Fruit fly (Drosophila melanogaster) whole organism, prepupa: ENCODE measurements around the gene Dpp10.
A peak's percentile ranks its signal among the peaks of the same experiment; 100 is the strongest.

Source experiments
- CG10631 ChIP-seq: fragments of 200-800 bp; sonication (Bioruptor generic); optimal IDR thresholded peaks from 2 replicates; lab custom pipeline; 2016; ENCODE audit warnings: missing biosample characterization, missing genetic modification characterization
- CG11294 ChIP-seq: fragments of 200-800 bp; sonication (Bioruptor generic); IDR thresholded peaks from 2 replicates; pipeline ENCODE4 v1.3.6; 2022; ENCODE audit warnings: missing biosample characterization, missing genetic modification characterization
- CG15336 ChIP-seq: fragments of 200-800 bp; sonication (Bioruptor generic); IDR thresholded peaks from 2 replicates; pipeline ENCODE4 v1.3.6; 2022; ENCODE audit warnings: missing biosample characterization, missing genetic modification characterization
- CG1621 ChIP-seq: fragments of 200-800 bp; sonication (Bioruptor generic); optimal IDR thresholded peaks from 3 replicates; lab custom pipeline; 2018; ENCODE audit warnings: missing biosample characterization, mild to moderate bottlenecking, missing genetic modification characterization
- CG32006 ChIP-seq: fragments of 200-800 bp; sonication (Bioruptor generic); optimal IDR thresholded peaks from 3 replicates; lab custom pipeline; 2017; ENCODE audit warnings: missing biosample characterization, mild to moderate bottlenecking, missing genetic modification characterization
- CG34406 ChIP-seq: fragments of 200-800 bp; sonication (Bioruptor generic); optimal IDR thresholded peaks from 3 replicates; lab custom pipeline; 2016; ENCODE audit warnings: missing biosample characterization, missing genetic modification characterization
- CG4318 ChIP-seq: fragments of 200-800 bp; sonication (Bioruptor generic); optimal IDR thresholded peaks from 3 replicates; lab custom pipeline; 2017; ENCODE audit warnings: missing biosample characterization, mild to moderate bottlenecking, missing genetic modification characterization
- CG6276 ChIP-seq: fragments of 200-800 bp; sonication (Bioruptor generic); optimal IDR thresholded peaks from 2 replicates; lab custom pipeline; 2017; ENCODE audit warnings: missing biosample characterization, mild to moderate bottlenecking, missing genetic modification characterization
- CG6792 ChIP-seq: fragments of 200-800 bp; sonication (Bioruptor generic); optimal IDR thresholded peaks from 3 replicates; lab custom pipeline; 2016; ENCODE audit warnings: missing biosample characterization, missing genetic modification characterization
- CG7368 ChIP-seq: fragments of 200-800 bp; sonication (Bioruptor generic); optimal IDR thresholded peaks from 3 replicates; lab custom pipeline; 2016; ENCODE audit warnings: missing biosample characterization, missing genetic modification characterization
- CG8119 ChIP-seq: fragments of 200-800 bp; sonication (Bioruptor generic); IDR thresholded peaks from 3 replicates; pipeline ENCODE4 v1.3.6; 2022; ENCODE audit warnings: missing biosample characterization, missing genetic modification characterization
- CG8319 ChIP-seq: fragments of 200-800 bp; sonication (Bioruptor generic); optimal IDR thresholded peaks from 3 replicates; lab custom pipeline; 2016; ENCODE audit warnings: missing biosample characterization, missing genetic modification characterization
- CG9139 ChIP-seq: fragments of 200-800 bp; sonication (Bioruptor generic); optimal IDR thresholded peaks from 3 replicates; lab custom pipeline; 2017; ENCODE audit warnings: missing biosample characterization, mild to moderate bottlenecking, missing genetic modification characterization
- Eip75B ChIP-seq: fragments of 200-800 bp; sonication (Bioruptor generic); optimal IDR thresholded peaks from 3 replicates; lab custom pipeline; 2016; ENCODE audit warnings: missing biosample characterization, missing genetic modification characterization
- Eip78C ChIP-seq: fragments of 200-800 bp; sonication (Bioruptor generic); peaks from one replicate; lab custom pipeline; 2016; ENCODE audit warnings: missing biosample characterization, missing genetic modification characterization
- Eip93F ChIP-seq: fragments of 200-800 bp; sonication (Bioruptor generic); optimal IDR thresholded peaks from 2 replicates; lab custom pipeline; 2016; ENCODE audit warnings: missing biosample characterization, mild to moderate bottlenecking, missing genetic modification characterization
- Ets21C ChIP-seq: fragments of 200-800 bp; sonication (Bioruptor generic); optimal IDR thresholded peaks from 3 replicates; lab custom pipeline; 2016; ENCODE audit warnings: missing biosample characterization, missing genetic modification characterization
- Gug ChIP-seq: fragments of 200-800 bp; sonication (Bioruptor generic); IDR thresholded peaks from 2 replicates; pipeline ENCODE4 v1.3.6; 2022; ENCODE audit warnings: missing biosample characterization, missing genetic modification characterization
- Hr38 ChIP-seq: sonication (Bioruptor generic); optimal IDR thresholded peaks from 2 replicates; lab custom pipeline; 2016; ENCODE audit warnings: missing biosample characterization, missing genetic modification characterization
- Hr39 ChIP-seq: fragments of 200-800 bp; sonication (Bioruptor generic); optimal IDR thresholded peaks from 2 replicates; lab custom pipeline; 2016; ENCODE audit warnings: missing biosample characterization, missing genetic modification characterization
- Hr4 ChIP-seq: fragments of 200-800 bp; sonication (Bioruptor generic); optimal IDR thresholded peaks from 3 replicates; lab custom pipeline; 2016; ENCODE audit warnings: missing biosample characterization, missing genetic modification characterization
- Lpt ChIP-seq: fragments of 200-800 bp; sonication (Bioruptor generic); optimal IDR thresholded peaks from 3 replicates; lab custom pipeline; 2016; ENCODE audit warnings: missing biosample characterization, missing genetic modification characterization
- Met ChIP-seq: fragments of 200-800 bp; sonication (Bioruptor generic); optimal IDR thresholded peaks from 3 replicates; lab custom pipeline; 2016; ENCODE audit warnings: missing biosample characterization, missing genetic modification characterization
- Sox102F ChIP-seq: fragments of 200-800 bp; sonication (Bioruptor generic); optimal IDR thresholded peaks from 2 replicates; lab custom pipeline; 2016; ENCODE audit warnings: missing biosample characterization, mild to moderate bottlenecking, missing genetic modification characterization
- achi ChIP-seq: fragments of 200-800 bp; sonication (Bioruptor generic); optimal IDR thresholded peaks from 3 replicates; lab custom pipeline; 2016; ENCODE audit warnings: missing biosample characterization, missing genetic modification characterization
- cyc ChIP-seq: fragments of 200-800 bp; sonication (Bioruptor generic); optimal IDR thresholded peaks from 3 replicates; lab custom pipeline; 2016; ENCODE audit warnings: missing biosample characterization, missing genetic modification characterization
- dsx ChIP-seq: fragments of 200-800 bp; optimal IDR thresholded peaks from 3 replicates; lab custom pipeline; 2019; ENCODE audit warnings: missing biosample characterization, mild to moderate bottlenecking, missing genetic modification characterization, moderate library complexity; ENCODE audit not compliant: poor library complexity, severe bottlenecking
- eg ChIP-seq: fragments of 200-800 bp; sonication (Bioruptor generic); IDR thresholded peaks from 3 replicates; pipeline ENCODE4 v1.3.6; 2022; ENCODE audit warnings: missing biosample characterization, missing genetic modification characterization
- fd59A ChIP-seq: fragments of 200-800 bp; sonication (Bioruptor generic); optimal IDR thresholded peaks from 2 replicates; lab custom pipeline; 2017; ENCODE audit warnings: missing biosample characterization, mild to moderate bottlenecking, missing genetic modification characterization, missing genetic modification reagents
- fd85E ChIP-seq: fragments of 200-800 bp; sonication (Bioruptor generic); optimal IDR thresholded peaks from 3 replicates; lab custom pipeline; 2016; ENCODE audit warnings: missing biosample characterization, missing genetic modification characterization
- fkh ChIP-seq: fragments of 200-800 bp; sonication (Bioruptor generic); optimal IDR thresholded peaks from 3 replicates; lab custom pipeline; 2017; ENCODE audit warnings: missing biosample characterization, mild to moderate bottlenecking, missing genetic modification characterization, moderate library complexity
- lz ChIP-seq: fragments of 200-800 bp; sonication (Bioruptor generic); optimal IDR thresholded peaks from 3 replicates; lab custom pipeline; 2016; ENCODE audit warnings: missing biosample characterization, missing genetic modification characterization
- pdm3 ChIP-seq: fragments of 200-800 bp; sonication (Bioruptor generic); optimal IDR thresholded peaks from 3 replicates; lab custom pipeline; 2016; ENCODE audit warnings: missing biosample characterization, missing genetic modification characterization
- salr ChIP-seq, 2 experiments: fragments of 200-800 bp; sonication (Bioruptor generic); optimal IDR thresholded peaks; 3 replicates each; lab custom pipeline; 2016 to 2018; ENCODE audit warnings: missing biosample characterization in 2 of 2, missing genetic modification characterization in 2 of 2, mild to moderate bottlenecking in 1 of 2
- spab ChIP-seq: fragments of 200-800 bp; sonication (Bioruptor generic); optimal IDR thresholded peaks from 2 replicates; lab custom pipeline; 2017; ENCODE audit warnings: missing biosample characterization, mild to moderate bottlenecking, missing genetic modification characterization, missing genetic modification reagents
- ss ChIP-seq, 2 experiments: fragments of 200-800 bp; sonication (Bioruptor generic); optimal IDR thresholded peaks; 2 replicates in 1 of 2; 3 replicates in 1 of 2; lab custom pipeline; 2017 to 2018; ENCODE audit warnings: mild to moderate bottlenecking in 2 of 2, missing biosample characterization in 2 of 2, missing genetic modification characterization in 2 of 2, moderate library complexity in 1 of 2
- svp ChIP-seq: fragments of 200-800 bp; sonication (Bioruptor generic); peaks from one replicate; lab custom pipeline; 2016; ENCODE audit warnings: missing biosample characterization, missing genetic modification characterization

Gene Dpp10

dm6 chr2L:6610683-6611373, 10.0 kb upstream of the Dpp10 start, which contains the start of gene CG11050 (continued):
- TF ChIP-seq CG15336 (GFP tag; lab: Robert Waterston, UW) = peak; percentile 73
- peak; percentile 16 for TF ChIP-seq CG4318 (GFP tag; lab: Kevin White, UChicago)
- peak; percentile 55 for TF ChIP-seq achi (GFP tag; lab: Kevin White, UChicago)
- TF ChIP-seq Met = peak; percentile 71
- TF ChIP-seq CG8119 (GFP tag; lab: Robert Waterston, UW) = peak; percentile 68; the same call in 2 of the 3 replicates
- peak; percentile 43 for TF ChIP-seq dsx (GFP tag; lab: Kevin White, UChicago)
- TF ChIP-seq cyc (GFP tag; lab: Kevin White, UChicago) = peak; percentile 70
- TF ChIP-seq Sox102F (GFP tag; lab: Kevin White, UChicago) = peak; percentile 50
- peak; percentile 81 for TF ChIP-seq svp (GFP tag; lab: Kevin White, UChicago)
- TF ChIP-seq Gug (GFP tag; lab: Robert Waterston, UW) = peak; percentile 48
- peak; percentile 75 for TF ChIP-seq Hr39
- peak; percentile 25 for TF ChIP-seq CG6276 (GFP tag; lab: Kevin White, UChicago)
- no peak for TF ChIP-seq CG9139 (GFP tag; lab: Kevin White, UChicago)
- no peak for TF ChIP-seq salr (GFP tag; optimal IDR thresholded peaks at IDR 0.05; lab: Kevin White, UChicago)
- no peak for TF ChIP-seq ss (GFP tag; optimal IDR thresholded peaks at IDR 0.05; lab: Kevin White, UChicago)
- TF ChIP-seq CG7368 (GFP tag; lab: Kevin White, UChicago) = peak; percentile 40
- TF ChIP-seq pdm3 (GFP tag; lab: Kevin White, UChicago) = peak; percentile 71
- no peak for TF ChIP-seq Hr38 (GFP tag; lab: Kevin White, UChicago)
- no peak for TF ChIP-seq Eip93F (GFP tag; lab: Kevin White, UChicago)
- no peak for TF ChIP-seq fd85E (GFP tag; lab: Kevin White, UChicago)
- peak; percentile 40 for TF ChIP-seq CG6792
- TF ChIP-seq CG1621 (tag; lab: Kevin White, UChicago) = peak; percentile 63
- TF ChIP-seq CG10631 (GFP tag; lab: Kevin White, UChicago) = peak; percentile 29
- TF ChIP-seq CG34406 (GFP tag; lab: Kevin White, UChicago) = peak; percentile 35

- TF ChIP-seq fkh (no peak), lz (GFP tag; lab: Kevin White, UChicago) (no peak), Hr4 (GFP tag; lab: Kevin White, UChicago) (no peak), fd59A (GFP tag; lab: Kevin White, UChicago) (no peak), CG6276 (GFP tag; lab: Kevin White, UChicago) (no peak), CG32006 (no peak), Eip78C (GFP tag; lab: Kevin White, UChicago) (no peak), CG4318 (GFP tag; lab: Kevin White, UChicago) (no peak), Eip75B (GFP tag; lab: Kevin White, UChicago) (no peak), Ets21C (GFP tag; lab: Kevin White, UChicago) (no peak), Sox102F (GFP tag; lab: Kevin White, UChicago) (no peak), eg (no peak), CG10631 (GFP tag; lab: Kevin White, UChicago) (no peak), Hr39 (no peak), Lpt (GFP tag; lab: Kevin White, UChicago) (no peak), Gug (GFP tag; lab: Robert Waterston, UW) (no peak), CG11294 (no peak), dsx (GFP tag; lab: Kevin White, UChicago) (no peak), cyc (GFP tag; lab: Kevin White, UChicago) (no peak)
- TF ChIP-seq, all 60 proteins: peak for 0
These were observed 5.8 kb downstream of the Dpp10 start for dm6 chr2L:6595027-6595426.

dm6 chr2L:6584346-6584745, 16.5 kb downstream of the Dpp10 start:
- TF ChIP-seq fd59A (GFP tag; lab: Kevin White, UChicago) = no peak
- TF ChIP-seq spab (GFP tag; lab: Kevin White, UChicago) = no peak
- TF ChIP-seq svp (GFP tag; lab: Kevin White, UChicago) = no peak
- TF ChIP-seq CG8319 (GFP tag; lab: Kevin White, UChicago) = no peak
- TF ChIP-seq, all 60 proteins: peak for 0
